Fruit fly (Drosophila melanogaster): Measurements from ENCODE around the gene Eip74EF.

Gene Eip74EF

DNA sequence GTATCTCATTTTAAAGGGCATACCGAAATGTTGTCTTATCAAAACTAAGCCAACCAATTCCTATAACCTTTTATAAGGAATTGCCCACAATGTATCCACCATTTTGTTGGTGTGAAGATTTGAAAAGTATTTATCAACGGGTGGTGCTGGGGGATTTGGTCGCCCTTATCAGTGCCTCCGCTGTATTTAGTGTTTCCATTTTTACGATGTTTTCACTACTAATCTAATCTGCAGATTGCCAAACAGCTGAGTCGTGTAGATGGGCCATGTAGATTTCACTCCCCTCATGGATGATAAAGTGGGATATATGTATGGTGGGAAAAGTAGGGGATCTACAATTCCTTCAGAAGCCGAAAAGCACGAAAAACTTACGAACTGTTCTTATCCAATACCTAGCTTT, 87.7 kb downstream of the Eip74EF start (continued):
- TF ChIP-seq ash1 (GFP tag; optimal IDR thresholded peaks at IDR 0.05) (no peak), CG15514 (GFP tag; optimal IDR thresholded peaks at IDR 0.05) (peak; percentile 34), CG43689 (GFP tag; IDR thresholded peaks at IDR 0.05) (no peak), en (GFP tag; optimal IDR thresholded peaks at IDR 0.05) (no peak), CG1603 (tag; optimal IDR thresholded peaks at IDR 0.05) (peak; percentile 11), seq (GFP tag; IDR thresholded peaks at IDR 0.05) (no peak), CG8944 (GFP tag; optimal IDR thresholded peaks at IDR 0.05) (no peak), pb (GFP tag; optimal IDR thresholded peaks at IDR 0.05) (no peak), stc (GFP tag; IDR thresholded peaks at IDR 0.05) (no peak), cwo (GFP tag; optimal IDR thresholded peaks at IDR 0.05) (no peak), CrebB (tag; optimal IDR thresholded peaks at IDR 0.05) (peak; percentile 40), CG3847 (GFP tag; IDR thresholded peaks at IDR 0.05) (no peak), Rfx (GFP tag; IDR thresholded peaks at IDR 0.05) (no peak), CG10209 (GFP tag; optimal IDR thresholded peaks at IDR 0.05) (no peak), phol (tag; optimal IDR thresholded peaks at IDR 0.05) (no peak), croc (GFP tag; conservative IDR thresholded peaks at IDR 0.05) (no peak), CkIIα-i1 (GFP tag; IDR thresholded peaks at IDR 0.05) (no peak), dimm (GFP tag; IDR thresholded peaks at IDR 0.05) (no peak), Gug (GFP tag; IDR thresholded peaks at IDR 0.05) (no peak), HLHmδ (GFP tag; optimal IDR thresholded peaks at IDR 0.05) (peak; percentile 26), luna (GFP tag; optimal IDR thresholded peaks at IDR 0.05) (no peak), kay (GFP tag; optimal IDR thresholded peaks at IDR 0.05) (no peak), CG4360 (GFP tag; IDR thresholded peaks at IDR 0.05) (no peak), Nf-YC (tag; optimal IDR thresholded peaks at IDR 0.05) (peak; percentile 18), CG10274 (GFP tag; optimal IDR thresholded peaks at IDR 0.05) (peak; percentile 81), Antp (GFP tag; optimal IDR thresholded peaks at IDR 0.05) (no peak), CG17385 (GFP tag; optimal IDR thresholded peaks at IDR 0.05) (peak; percentile 15), CG17912 (GFP tag; optimal IDR thresholded peaks at IDR 0.05) (peak; percentile 60), CG6765 (GFP tag; optimal IDR thresholded peaks at IDR 0.05) (no peak), unc-4 (GFP tag; IDR thresholded peaks at IDR 0.05; ENCODE audit: partially characterized antibody) (no peak), bowl (GFP tag; IDR thresholded peaks at IDR 0.05) (no peak), gcm2 (GFP tag; optimal IDR thresholded peaks at IDR 0.05) (no peak), sens (GFP tag) (peak; percentile 44), Sry-δ (GFP tag; optimal IDR thresholded peaks at IDR 0.05) (no peak), maf-S (GFP tag; optimal IDR thresholded peaks at IDR 0.05) (no peak), Spps (tag; optimal IDR thresholded peaks at IDR 0.05) (no peak), Sox100B (GFP tag; optimal IDR thresholded peaks at IDR 0.05) (no peak), CG12659 (GFP tag; optimal IDR thresholded peaks at IDR 0.05) (peak; percentile 3), CG11696 (GFP tag; IDR thresholded peaks at IDR 0.05) (no peak), Myb (GFP tag; optimal IDR thresholded peaks at IDR 0.05) (no peak), CG4617 (GFP tag; optimal IDR thresholded peaks at IDR 0.05; ENCODE audit: borderline replicate concordance) (no peak), CG9609 (GFP tag; optimal IDR thresholded peaks at IDR 0.05) (no peak), sens-2 (GFP tag; IDR thresholded peaks at IDR 0.05) (no peak), CG12769 (tag; optimal IDR thresholded peaks at IDR 0.05) (peak; percentile 67), caup (GFP tag; optimal IDR thresholded peaks at IDR 0.05; ENCODE audit: severe bottlenecking) (peak; percentile 40), BtbVII (GFP tag; optimal IDR thresholded peaks at IDR 0.05) (peak; percentile 58), CG15479 (GFP tag; optimal IDR thresholded peaks at IDR 0.05) (peak; percentile 40), crp (GFP tag; optimal IDR thresholded peaks at IDR 0.05) (peak in 1 of 2 experiments; percentile 40), CG14014 (GFP tag; IDR thresholded peaks at IDR 0.05) (no peak), B-H2 (GFP tag; optimal IDR thresholded peaks at IDR 0.05) (peak; percentile 33), sima (GFP tag; optimal IDR thresholded peaks at IDR 0.05) (no peak), amos (GFP tag; IDR thresholded peaks at IDR 0.05; ENCODE audit: partially characterized antibody) (no peak)
